Worm (Caenorhabditis elegans) whole organism, L3 larva: ENCODE measurements around the gene K10C2.8.

Source experiments
- ZK546.5 ChIP-seq: sonication (generic microtip); optimal IDR thresholded peaks from 2 replicates; lab custom pipeline; 2017; ENCODE audit warnings: missing biosample characterization, missing genetic modification characterization
- aly-2 ChIP-seq: fragments of 150-350 bp; optimal IDR thresholded peaks from 2 replicates; lab custom pipeline; 2014; ENCODE audit warnings: missing biosample characterization, missing genetic modification characterization
- ceh-16 ChIP-seq: sonication (generic microtip); optimal IDR thresholded peaks from 2 replicates; lab custom pipeline; 2017; ENCODE audit warnings: missing biosample characterization, missing genetic modification characterization
- ceh-28 ChIP-seq: fragments of 150-350 bp; optimal IDR thresholded peaks from 2 replicates; lab custom pipeline; 2014; ENCODE audit warnings: missing biosample characterization, missing genetic modification reagents, missing genetic modification characterization
- ceh-9 ChIP-seq: sonication (generic microtip); optimal IDR thresholded peaks from 2 replicates; lab custom pipeline; 2018; ENCODE audit warnings: missing biosample characterization, missing genetic modification characterization
- daf-12 ChIP-seq: fragments of 150-350 bp; optimal IDR thresholded peaks from 2 replicates; lab custom pipeline; 2014; ENCODE audit warnings: missing biosample characterization, missing genetic modification reagents, missing genetic modification characterization
- egl-27 ChIP-seq: sonication (generic microtip); optimal IDR thresholded peaks from 4 replicates; lab custom pipeline; 2017; ENCODE audit warnings: missing biosample characterization, missing genetic modification reagents, missing genetic modification characterization
- elt-1 ChIP-seq: fragments of 150-350 bp; optimal IDR thresholded peaks from 2 replicates; lab custom pipeline; 2014; ENCODE audit warnings: missing biosample characterization, missing genetic modification characterization
- elt-2 ChIP-seq: sonication (generic microtip); optimal IDR thresholded peaks from 2 replicates; lab custom pipeline; 2016; ENCODE audit warnings: missing genetic modification reagents, mild to moderate bottlenecking, missing genetic modification characterization, missing compliant biosample characterization
- elt-3 ChIP-seq, 3 experiments: fragments of 150-350 bp in 1 of 3; sonication (generic microtip) in 2 of 3; optimal IDR thresholded peaks; 2 replicates in 2 of 3; 4 replicates in 1 of 3; lab custom pipeline; 2014 to 2017; ENCODE audit warnings: missing biosample characterization in 3 of 3, missing genetic modification characterization in 3 of 3
- fkh-10 ChIP-seq: sonication (generic microtip); optimal IDR thresholded peaks from 2 replicates; lab custom pipeline; 2017; ENCODE audit warnings: missing biosample characterization, missing genetic modification reagents, missing genetic modification characterization
- fkh-2 ChIP-seq: fragments of 150-350 bp; optimal IDR thresholded peaks from 2 replicates; lab custom pipeline; 2014; ENCODE audit warnings: missing biosample characterization, missing genetic modification reagents, missing genetic modification characterization
- fos-1 ChIP-seq: fragments of 150-350 bp; optimal IDR thresholded peaks from 2 replicates; lab custom pipeline; 2014; ENCODE audit warnings: missing biosample characterization, missing genetic modification characterization
- hmg-11 ChIP-seq: sonication (generic microtip); optimal IDR thresholded peaks from 2 replicates; lab custom pipeline; 2016; ENCODE audit warnings: missing genetic modification characterization, missing compliant biosample characterization
- jun-1 ChIP-seq: fragments of 150-350 bp; optimal IDR thresholded peaks from 2 replicates; lab custom pipeline; 2014; ENCODE audit warnings: missing biosample characterization, missing genetic modification reagents, missing genetic modification characterization
- lin-15B ChIP-seq: fragments of 150-350 bp; optimal IDR thresholded peaks from 2 replicates; lab custom pipeline; 2014; ENCODE audit warnings: missing biosample characterization, missing genetic modification characterization
- lin-39 ChIP-seq: fragments of 150-350 bp; optimal IDR thresholded peaks from 2 replicates; lab custom pipeline; 2018; ENCODE audit warnings: missing biosample characterization, missing genetic modification reagents, missing genetic modification characterization
- mdl-1 ChIP-seq: fragments of 150-350 bp; optimal IDR thresholded peaks from 2 replicates; lab custom pipeline; 2014; ENCODE audit warnings: missing biosample characterization, missing genetic modification characterization
- nfya-1 ChIP-seq: sonication (generic microtip); optimal IDR thresholded peaks from 2 replicates; lab custom pipeline; 2017; ENCODE audit warnings: missing genetic modification characterization, mild to moderate bottlenecking, missing compliant biosample characterization, antibody characterized with exemption, moderate library complexity; ENCODE audit not compliant: insufficient read depth
- nhr-11 ChIP-seq: fragments of 150-350 bp; optimal IDR thresholded peaks from 2 replicates; lab custom pipeline; 2014; ENCODE audit warnings: missing biosample characterization, missing genetic modification characterization
- nhr-12 ChIP-seq: fragments of 150-350 bp; optimal IDR thresholded peaks from 2 replicates; lab custom pipeline; 2014; ENCODE audit warnings: missing biosample characterization, missing genetic modification characterization
- nhr-23 ChIP-seq: fragments of 150-350 bp; optimal IDR thresholded peaks from 2 replicates; lab custom pipeline; 2014; ENCODE audit warnings: missing biosample characterization, missing genetic modification reagents, missing genetic modification characterization
- nhr-237 ChIP-seq: fragments of 150-350 bp; optimal IDR thresholded peaks from 2 replicates; lab custom pipeline; 2014; ENCODE audit warnings: missing biosample characterization, missing genetic modification characterization
- nhr-25 ChIP-seq: sonication (generic microtip); optimal IDR thresholded peaks from 2 replicates; lab custom pipeline; 2017; ENCODE audit warnings: missing biosample characterization, missing genetic modification characterization
- nhr-28 ChIP-seq: fragments of 150-350 bp; optimal IDR thresholded peaks from 2 replicates; lab custom pipeline; 2014; ENCODE audit warnings: missing biosample characterization, missing genetic modification characterization
- nhr-43 ChIP-seq: sonication (generic microtip); optimal IDR thresholded peaks from 2 replicates; lab custom pipeline; 2016; ENCODE audit warnings: mild to moderate bottlenecking, missing genetic modification characterization, missing compliant biosample characterization; ENCODE audit not compliant: poor library complexity, severe bottlenecking
- nhr-76 ChIP-seq: fragments of 150-350 bp; sonication (generic microtip); optimal IDR thresholded peaks from 5 replicates; lab custom pipeline; 2014; ENCODE audit warnings: missing biosample characterization, missing genetic modification characterization
- nhr-77 ChIP-seq: fragments of 150-350 bp; optimal IDR thresholded peaks from 2 replicates; lab custom pipeline; 2014; ENCODE audit warnings: missing biosample characterization, missing genetic modification characterization
- pha-4 ChIP-seq: fragments of 150-350 bp; optimal IDR thresholded peaks from 2 replicates; lab custom pipeline; 2014; ENCODE audit warnings: missing biosample characterization, missing genetic modification reagents, missing genetic modification characterization
- pqm-1 ChIP-seq: fragments of 150-350 bp; optimal IDR thresholded peaks from 2 replicates; lab custom pipeline; 2017; ENCODE audit warnings: missing biosample characterization, missing genetic modification characterization, inconsistent platforms
- sea-2 ChIP-seq: fragments of 150-350 bp; sonication (generic microtip); optimal IDR thresholded peaks from 4 replicates; lab custom pipeline; 2014; ENCODE audit warnings: missing biosample characterization, missing genetic modification reagents, missing genetic modification characterization
- skn-1 ChIP-seq: fragments of 150-350 bp; optimal IDR thresholded peaks from 2 replicates; lab custom pipeline; 2014; ENCODE audit warnings: missing biosample characterization, missing genetic modification characterization
- snpc-4 ChIP-seq: fragments of 150-350 bp; optimal IDR thresholded peaks from 2 replicates; lab custom pipeline; 2014; ENCODE audit warnings: missing biosample characterization, missing genetic modification characterization
- tbx-2 ChIP-seq: sonication (generic microtip); optimal IDR thresholded peaks from 2 replicates; lab custom pipeline; 2016; ENCODE audit warnings: mild to moderate bottlenecking, missing genetic modification characterization, missing compliant biosample characterization
- unc-62 ChIP-seq: fragments of 150-350 bp; sonication (generic microtip); optimal IDR thresholded peaks from 4 replicates; lab custom pipeline; 2014; ENCODE audit warnings: missing biosample characterization, missing genetic modification reagents, missing genetic modification characterization
- zag-1 ChIP-seq: fragments of 150-350 bp; optimal IDR thresholded peaks from 2 replicates; lab custom pipeline; 2014; ENCODE audit warnings: missing biosample characterization, missing genetic modification characterization
- ztf-11 ChIP-seq: fragments of 150-350 bp; optimal IDR thresholded peaks from 2 replicates; lab custom pipeline; 2014; ENCODE audit warnings: missing biosample characterization, missing genetic modification characterization

Gene K10C2.8

DNA sequence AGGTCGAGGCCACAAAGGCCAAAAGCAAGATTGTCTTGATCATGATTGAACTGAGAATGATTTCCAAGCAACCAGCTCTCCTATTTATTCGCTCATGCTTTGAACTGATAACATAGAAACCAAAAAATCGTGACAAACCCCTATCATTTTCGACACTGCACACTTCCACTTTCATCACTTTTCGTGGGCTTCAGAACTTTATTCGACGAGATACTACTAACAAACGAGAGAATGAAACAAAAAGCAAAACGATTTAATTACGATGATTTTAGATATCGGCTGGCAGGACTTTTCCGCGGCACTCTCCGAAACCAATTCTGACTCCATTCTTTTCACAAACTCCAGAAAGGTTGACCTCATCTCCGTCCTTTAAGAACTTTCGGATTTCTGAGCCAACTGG lies 9.1 kb upstream of the K10C2.8 start, which contains the start of gene asp-14:
Gene asp-14 (minus strand): TSS at position 101 of the 400 bp plus-strand sequence.
- TF ChIP-seq elt-2 (tag; lab: Kevin White, UChicago) = peak; percentile 16
- no peak for TF ChIP-seq elt-1

DNA sequence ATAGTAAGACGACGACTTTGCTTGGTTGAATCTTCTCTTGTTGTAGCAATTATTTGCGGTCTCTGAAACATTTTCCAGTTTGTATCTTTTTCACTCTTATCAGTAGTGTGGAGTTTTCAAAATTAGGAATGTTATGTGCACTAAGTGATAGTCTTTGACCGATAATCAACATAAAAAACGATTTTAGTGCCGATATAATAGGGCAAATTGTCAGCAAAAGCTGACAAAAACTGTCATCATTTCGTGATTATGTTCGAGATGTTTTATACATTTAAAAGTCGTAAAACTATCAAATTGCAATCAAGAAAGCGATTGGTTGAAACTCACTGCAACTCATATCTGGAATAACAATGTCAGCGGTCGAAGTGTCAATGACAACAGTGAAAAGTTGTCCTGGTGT lies 7.8 kb upstream of the K10C2.8 start:
- TF ChIP-seq nhr-237 (tag; lab: Kevin White, UChicago) (no peak), fkh-10 (no peak), elt-2 (tag; lab: Kevin White, UChicago) (peak; percentile 86), zag-1 (tag; lab: Kevin White, UChicago) (no peak), nhr-12 (no peak), skn-1 (peak; percentile 91), ztf-11 (tag; lab: Kevin White, UChicago) (no peak), elt-1 (no peak), pha-4 (tag; lab: Kevin White, UChicago) (no peak), daf-12 (tag; lab: Kevin White, UChicago) (no peak), nhr-25 (tag; lab: Kevin White, UChicago) (no peak), lin-39 (tag; lab: Kevin White, UChicago) (no peak), mdl-1 (tag; lab: Kevin White, UChicago) (no peak), nhr-23 (no peak), unc-62 (GFP tag; lab: Kevin White, UChicago) (no peak), nhr-43 (tag; lab: Kevin White, UChicago) (no peak), egl-27 (tag; lab: Kevin White, UChicago) (no peak), sea-2 (GFP tag; lab: Kevin White, UChicago) (no peak), pqm-1 (tag; lab: Kevin White, UChicago) (peak; percentile 32), nhr-76 (tag; lab: Kevin White, UChicago) (no peak), fos-1 (no peak)

ce11 chrX:6443373-6443772 lies 5.9 kb upstream of the K10C2.8 start, which contains the start of gene K10C2.7:
Gene K10C2.7, minus strand, starts transcription at chrX:6443473.
- no peak for TF ChIP-seq lin-15B
- no peak for TF ChIP-seq zag-1 (tag; lab: Kevin White, UChicago)
- TF ChIP-seq nfya-1 (tag; lab: Kevin White, UChicago) = no peak
- TF ChIP-seq ceh-28 (tag; lab: Kevin White, UChicago) = no peak
- no peak for TF ChIP-seq nhr-237 (tag; lab: Kevin White, UChicago)
- no peak for TF ChIP-seq sea-2 (GFP tag; lab: Kevin White, UChicago)
- no peak for TF ChIP-seq mdl-1 (tag; lab: Kevin White, UChicago)
- TF ChIP-seq nhr-25 (tag; lab: Kevin White, UChicago) = no peak
- TF ChIP-seq jun-1 (tag; lab: Kevin White, UChicago) = no peak
- no peak for TF ChIP-seq aly-2 (tag; lab: Kevin White, UChicago)
- TF ChIP-seq fos-1 = no peak
- no peak for TF ChIP-seq ceh-16
- TF ChIP-seq nhr-28 = no peak
- no peak for TF ChIP-seq tbx-2 (tag; lab: Kevin White, UChicago)
- TF ChIP-seq snpc-4 (tag; lab: Kevin White, UChicago) = no peak
- no peak for TF ChIP-seq daf-12 (tag; lab: Kevin White, UChicago)

ce11 chrX:6440464-6440863 lies 3.0 kb upstream of the K10C2.8 start, which contains the start of gene K10C2.14:
Gene K10C2.14, minus strand, starts transcription at chrX:6440564.
- TF ChIP-seq unc-62 (GFP tag; lab: Kevin White, UChicago) = no peak
- no peak for TF ChIP-seq sea-2 (GFP tag; lab: Kevin White, UChicago)
- TF ChIP-seq hmg-11 (tag; lab: Kevin White, UChicago) = no peak
- no peak for TF ChIP-seq pqm-1 (tag; lab: Kevin White, UChicago)
- TF ChIP-seq nhr-77 (tag; lab: Kevin White, UChicago) = no peak
- no peak for TF ChIP-seq fkh-2 (tag; lab: Kevin White, UChicago)
- TF ChIP-seq ZK546.5 (tag; lab: Kevin White, UChicago) = no peak
- no peak for TF ChIP-seq elt-3 (tag; optimal IDR thresholded peaks at IDR 0.05; lab: Kevin White, UChicago)
- no peak for TF ChIP-seq pha-4 (tag; lab: Kevin White, UChicago)
- no peak for TF ChIP-seq fkh-10
- no peak for TF ChIP-seq nhr-28
- TF ChIP-seq ceh-9 (tag; lab: Kevin White, UChicago) = no peak
- TF ChIP-seq nhr-23 = no peak
- TF ChIP-seq ceh-28 (tag; lab: Kevin White, UChicago) = no peak
- TF ChIP-seq nhr-25 (tag; lab: Kevin White, UChicago) = no peak
- TF ChIP-seq nhr-11 = no peak
